Fruit fly (Drosophila melanogaster): Measurements from ENCODE around the gene tmod.

- TF ChIP-seq Myc (optimal IDR thresholded peaks at IDR 0.05) (no peak), psq (optimal IDR thresholded peaks at IDR 0.05) (no peak), Sin3A (optimal IDR thresholded peaks at IDR 0.05) (no peak), ttk (optimal IDR thresholded peaks at IDR 0.05) (no peak), insv (optimal IDR thresholded peaks at IDR 0.05) (no peak)
Observed at dm6 chr3R:30529570-30529969, 2.8 kb upstream of the tmod start.
